Worm (Caenorhabditis elegans): ENCODE measurements around the gene tram-1.

ce11 chrIV:10215393-10215792, 5.7 kb downstream of the tram-1 start:
- TF ChIP-seq ama-1 (optimal IDR thresholded peaks at IDR 0.05) (no peak), hmbx-1 (tag; optimal IDR thresholded peaks at IDR 0.05) (no peak), ets-7 (tag; optimal IDR thresholded peaks at IDR 0.05) (no peak), aly-1 (tag; optimal IDR thresholded peaks at IDR 0.05) (no peak), pes-1 (GFP tag; IDR thresholded peaks at IDR 0.05) (no peak), sea-1 (GFP tag; conservative IDR thresholded peaks at IDR 0.05) (no peak), ceh-13 (GFP tag; optimal IDR thresholded peaks at IDR 0.05) (no peak), scrt-1 (GFP tag; IDR thresholded peaks at IDR 0.05) (no peak), hmg-4 (GFP tag; optimal IDR thresholded peaks at IDR 0.05) (no peak)

Measured in whole organism, early embryonic.